Fruit fly (Drosophila melanogaster): ENCODE results near the gene CG31787.

CG31787 gene

dm6 chr2L:18325120-18325581 is 39.6 kb upstream of the CG31787 start (continued):
- TF ChIP-seq CG8765 (GFP tag; IDR thresholded peaks at IDR 0.05): no peak
- peak; percentile 49 for TF ChIP-seq Dad (GFP tag; optimal IDR thresholded peaks at IDR 0.05)
- TF ChIP-seq PHDP (tag; optimal IDR thresholded peaks at IDR 0.05): peak; percentile 83
- TF ChIP-seq Spps (tag; optimal IDR thresholded peaks at IDR 0.05): peak; percentile 51
- TF ChIP-seq CG14710 (tag; optimal IDR thresholded peaks at IDR 0.05): peak; percentile 83
- TF ChIP-seq ssp (GFP tag; IDR thresholded peaks at IDR 0.05): peak; percentile 75
- TF ChIP-seq gsb-n (tag; optimal IDR thresholded peaks at IDR 0.05): peak; percentile 84
- peak; percentile 76 for TF ChIP-seq nerfin-1 (tag; optimal IDR thresholded peaks at IDR 0.05)
- TF ChIP-seq zfh2 (GFP tag; optimal IDR thresholded peaks at IDR 0.05): peak; percentile 50
- peak; percentile 79 for TF ChIP-seq trem (tag; optimal IDR thresholded peaks at IDR 0.05)
- TF ChIP-seq dpn (GFP tag; optimal IDR thresholded peaks at IDR 0.05): peak; percentile 82 to 86
- no peak for TF ChIP-seq CG7963 (GFP tag; IDR thresholded peaks at IDR 0.05; ENCODE audit: partially characterized antibody)
- TF ChIP-seq CG15011 (GFP tag; optimal IDR thresholded peaks at IDR 0.05): peak; percentile 38
- peak; percentile 91 for TF ChIP-seq GATAe (GFP tag; conservative IDR thresholded peaks at IDR 0.05)
- no peak for TF ChIP-seq Hr39 (optimal IDR thresholded peaks at IDR 0.05)
- peak; percentile 64 for TF ChIP-seq CG12299 (tag; optimal IDR thresholded peaks at IDR 0.05)
- peak; percentile 59; the same call in 1 of the 2 replicates for TF ChIP-seq dimm (GFP tag; IDR thresholded peaks at IDR 0.05)
- TF ChIP-seq Bteb2 (GFP tag; optimal IDR thresholded peaks at IDR 0.05): peak; percentile 57
- TF ChIP-seq pnt (GFP tag; optimal IDR thresholded peaks at IDR 0.05): peak; percentile 81
- TF ChIP-seq Sox100B (GFP tag; optimal IDR thresholded peaks at IDR 0.05): peak; percentile 84
- TF ChIP-seq scrt (GFP tag; optimal IDR thresholded peaks at IDR 0.05): peak; percentile 61
- TF ChIP-seq CG10267 (tag; optimal IDR thresholded peaks at IDR 0.05): peak; percentile 73
- TF ChIP-seq CG10565 (GFP tag; optimal IDR thresholded peaks at IDR 0.05): no peak
- peak; percentile 67 for TF ChIP-seq Dip3 (GFP tag; optimal IDR thresholded peaks at IDR 0.05)
- peak; percentile 89 for TF ChIP-seq CG2678 (tag; optimal IDR thresholded peaks at IDR 0.05)
- peak; percentile 80 for TF ChIP-seq Side (GFP tag; optimal IDR thresholded peaks at IDR 0.05)
- TF ChIP-seq pita (GFP tag; optimal IDR thresholded peaks at IDR 0.05): no peak
- TF ChIP-seq slbo (GFP tag; IDR thresholded peaks at IDR 0.05): peak; percentile 79
- TF ChIP-seq CHES-1-like (GFP tag; optimal IDR thresholded peaks at IDR 0.05): peak; percentile 63
- peak; percentile 79 for TF ChIP-seq CG17385 (GFP tag; optimal IDR thresholded peaks at IDR 0.05)
- no peak for TF ChIP-seq ftz-f1 (GFP tag; optimal IDR thresholded peaks at IDR 0.05)
- TF ChIP-seq Dref (GFP tag; IDR thresholded peaks at IDR 0.05): no peak
- peak; percentile 16 for TF ChIP-seq CG6765 (GFP tag; optimal IDR thresholded peaks at IDR 0.05)
- peak; percentile 60 for TF ChIP-seq CG8359 (GFP tag; optimal IDR thresholded peaks at IDR 0.05; ENCODE audit: borderline replicate concordance)
- TF ChIP-seq CG12942 (GFP tag; optimal IDR thresholded peaks at IDR 0.05): peak; percentile 75
- TF ChIP-seq bsh (GFP tag; optimal IDR thresholded peaks at IDR 0.05): peak in 1 of 2 experiments; percentile 94
- peak; percentile 88 for TF ChIP-seq CG14441 (GFP tag; IDR thresholded peaks at IDR 0.05)
- peak; percentile 71 for TF ChIP-seq CG18619 (GFP tag; optimal IDR thresholded peaks at IDR 0.05)
- peak; percentile 76 for TF ChIP-seq seq (GFP tag; IDR thresholded peaks at IDR 0.05)
- no peak for TF ChIP-seq B-H2 (GFP tag; optimal IDR thresholded peaks at IDR 0.05)
- TF ChIP-seq stc (GFP tag; IDR thresholded peaks at IDR 0.05): peak; percentile 79
- no peak for TF ChIP-seq h (optimal IDR thresholded peaks at IDR 0.05)
- TF ChIP-seq Atf6 (GFP tag; IDR thresholded peaks at IDR 0.05): peak; percentile 79
- TF ChIP-seq CG9876 (GFP tag; optimal IDR thresholded peaks at IDR 0.05): peak; percentile 40
- peak; percentile 63 for TF ChIP-seq CG33213 (GFP tag; optimal IDR thresholded peaks at IDR 0.05)
- TF ChIP-seq ara (GFP tag; IDR thresholded peaks at IDR 0.05): peak; percentile 87
- no peak for TF ChIP-seq Dll (GFP tag; IDR thresholded peaks at IDR 0.05; ENCODE audit: partially characterized antibody)
- peak; percentile 21 for TF ChIP-seq D19B (GFP tag; optimal IDR thresholded peaks at IDR 0.05)
- TF ChIP-seq toy (GFP tag; IDR thresholded peaks at IDR 0.05): peak; percentile 39; the same call in 1 of the 2 replicates
- TF ChIP-seq pan (optimal IDR thresholded peaks at IDR 0.05): no peak
- peak in 1 of 2 experiments; percentile 92 for TF ChIP-seq pan (GFP tag; optimal IDR thresholded peaks at IDR 0.05 in 1 of 2, IDR thresholded peaks at IDR 0.05 in 1 of 2)
- TF ChIP-seq CG31224 (GFP tag; IDR thresholded peaks at IDR 0.05): peak; percentile 38; the same call in 1 of the 2 replicates

Measured in whole organism, embryonic.